Worm (Caenorhabditis elegans) whole organism, L1 larva: Measurements from ENCODE around the gene fbxa-154.

Experiments
- C04F5.9 ChIP-seq: sonication (generic microtip); optimal IDR thresholded peaks from 2 replicates; lab custom pipeline; 2016; ENCODE audit warnings: missing genetic modification characterization, missing compliant biosample characterization
- C16A3.4 ChIP-seq: fragments of 150-350 bp; optimal IDR thresholded peaks from 2 replicates; lab custom pipeline; 2014; ENCODE audit warnings: missing biosample characterization, missing genetic modification characterization
- C34B4.2 ChIP-seq: sonication (generic microtip); optimal IDR thresholded peaks from 2 replicates; lab custom pipeline; 2017; ENCODE audit warnings: mild to moderate bottlenecking, missing genetic modification characterization, missing compliant biosample characterization
- F16B12.6 ChIP-seq: fragments of 150-350 bp; optimal IDR thresholded peaks from 2 replicates; lab custom pipeline; 2014; ENCODE audit warnings: missing biosample characterization, missing genetic modification characterization
- Y116A8C.19 ChIP-seq: sonication (generic microtip); optimal IDR thresholded peaks from 2 replicates; lab custom pipeline; 2016; ENCODE audit warnings: missing compliant biosample characterization, missing genetic modification characterization, borderline replicate concordance
- aha-1 ChIP-seq: fragments of 150-350 bp; optimal IDR thresholded peaks from 2 replicates; lab custom pipeline; 2014; ENCODE audit warnings: missing biosample characterization, missing genetic modification characterization
- alr-1 ChIP-seq: fragments of 200-800 bp; sonication (Bioruptor generic); optimal IDR thresholded peaks from 2 replicates; lab custom pipeline; 2018; ENCODE audit warnings: borderline replicate concordance, mild to moderate bottlenecking, missing genetic modification characterization, missing compliant biosample characterization
- aly-2 ChIP-seq: fragments of 150-350 bp; optimal IDR thresholded peaks from 2 replicates; lab custom pipeline; 2014; ENCODE audit warnings: missing biosample characterization, missing genetic modification characterization
- ceh-8 ChIP-seq: fragments of 200-800 bp; sonication (Bioruptor generic); optimal IDR thresholded peaks from 2 replicates; lab custom pipeline; 2018; ENCODE audit warnings: mild to moderate bottlenecking, missing genetic modification characterization, moderate library complexity, missing compliant biosample characterization
- ceh-88 ChIP-seq: fragments of 200-800 bp; sonication (Bioruptor generic); IDR thresholded peaks from 2 replicates; pipeline ENCODE4 v1.3.6; 2022; ENCODE audit warnings: missing genetic modification characterization, missing compliant biosample characterization
- ceh-90 ChIP-seq: sonication (generic microtip); optimal IDR thresholded peaks from 2 replicates; lab custom pipeline; 2016; ENCODE audit warnings: missing genetic modification characterization, missing compliant biosample characterization
- dpl-1 ChIP-seq, 3 experiments: fragments of 150-350 bp in 2 of 3; sonication (generic microtip) in 1 of 3; optimal IDR thresholded peaks; 2 replicates each; lab custom pipeline; 2014 to 2017; ENCODE audit warnings: missing biosample characterization in 3 of 3, missing genetic modification characterization in 3 of 3, missing genetic modification reagents in 3 of 3
- dsc-1 ChIP-seq: sonication (generic microtip); optimal IDR thresholded peaks from 2 replicates; lab custom pipeline; 2016; ENCODE audit warnings: mild to moderate bottlenecking, missing genetic modification characterization, missing compliant biosample characterization
- efl-1 ChIP-seq, 4 experiments: fragments of 150-350 bp; optimal IDR thresholded peaks in 3 of 4; peaks in 1 of 4; 1 replicate in 1 of 4; 2 replicates in 3 of 4; lab custom pipeline; 2014; ENCODE audit warnings: missing biosample characterization in 2 of 4, missing genetic modification characterization in 2 of 4, missing genetic modification reagents in 2 of 4
- efl-3 ChIP-seq: fragments of 200-800 bp; sonication (Bioruptor generic); optimal IDR thresholded peaks from 2 replicates; lab custom pipeline; 2018; ENCODE audit warnings: mild to moderate bottlenecking, missing genetic modification characterization, missing compliant biosample characterization
- egl-13 ChIP-seq: sonication (generic microtip); optimal IDR thresholded peaks from 2 replicates; lab custom pipeline; 2016; ENCODE audit warnings: missing genotype, missing genetic modification reagents, missing genetic modification characterization, missing compliant biosample characterization
- egl-27 ChIP-seq, 2 experiments: fragments of 150-350 bp in 1 of 2; sonication (generic microtip); optimal IDR thresholded peaks; 3 replicates each; lab custom pipeline; 2017 to 2018; ENCODE audit warnings: missing biosample characterization in 2 of 2, missing genetic modification characterization in 2 of 2, missing genetic modification reagents in 2 of 2
- elt-2 ChIP-seq: sonication (generic microtip); optimal IDR thresholded peaks from 2 replicates; lab custom pipeline; 2016; ENCODE audit warnings: missing genetic modification characterization, mild to moderate bottlenecking, inconsistent platforms, missing compliant biosample characterization, missing genetic modification reagents
- ets-5 ChIP-seq: fragments of 200-800 bp; sonication (Bioruptor generic); IDR thresholded peaks from 2 replicates; pipeline ENCODE4 v1.3.6; 2022; ENCODE audit warnings: missing genetic modification characterization, missing compliant biosample characterization
- fkh-10 ChIP-seq: sonication (generic microtip); optimal IDR thresholded peaks from 2 replicates; lab custom pipeline; 2017; ENCODE audit warnings: missing biosample characterization, missing genetic modification reagents, missing genetic modification characterization
- fkh-4 ChIP-seq: sonication (generic microtip); optimal IDR thresholded peaks from 2 replicates; lab custom pipeline; 2016; ENCODE audit warnings: missing compliant biosample characterization, missing genetic modification characterization, borderline replicate concordance
- fkh-8 ChIP-seq: sonication (generic microtip); optimal IDR thresholded peaks from 2 replicates; lab custom pipeline; 2016; ENCODE audit warnings: mild to moderate bottlenecking, missing genetic modification characterization, missing compliant biosample characterization
- grh-1 ChIP-seq: fragments of 200-800 bp; sonication (Bioruptor generic); IDR thresholded peaks from 2 replicates; pipeline ENCODE4 v1.3.6; 2022; ENCODE audit warnings: missing genetic modification reagents, missing genetic modification characterization, missing compliant biosample characterization
- hlh-17 ChIP-seq: fragments of 200-800 bp; sonication (Bioruptor generic); optimal IDR thresholded peaks from 2 replicates; lab custom pipeline; 2018; ENCODE audit warnings: missing genetic modification characterization, mild to moderate bottlenecking, missing compliant biosample characterization, moderate library complexity, borderline replicate concordance
- hlh-4 ChIP-seq: sonication (generic microtip); optimal IDR thresholded peaks from 2 replicates; lab custom pipeline; 2016; ENCODE audit warnings: mild to moderate bottlenecking, missing genetic modification characterization, missing compliant biosample characterization
- hpl-2 ChIP-seq: fragments of 150-350 bp; optimal IDR thresholded peaks from 2 replicates; lab custom pipeline; 2014; ENCODE audit warnings: missing biosample characterization, missing genetic modification reagents, missing genetic modification characterization
- jun-1 ChIP-seq: fragments of 150-350 bp; optimal IDR thresholded peaks from 2 replicates; lab custom pipeline; 2014; ENCODE audit warnings: missing biosample characterization, missing genetic modification reagents, missing genetic modification characterization
- lin-13 ChIP-seq: fragments of 150-350 bp; optimal IDR thresholded peaks from 2 replicates; lab custom pipeline; 2014; ENCODE audit warnings: missing biosample characterization, missing genetic modification reagents, missing genetic modification characterization
- lin-14 ChIP-seq: fragments of 200-800 bp; sonication (Bioruptor generic); optimal IDR thresholded peaks from 2 replicates; lab custom pipeline; 2018; ENCODE audit warnings: mild to moderate bottlenecking, missing genetic modification characterization, moderate library complexity, missing compliant biosample characterization
- lin-35 ChIP-seq, 2 experiments: fragments of 150-350 bp; optimal IDR thresholded peaks; 2 replicates each; lab custom pipeline; 2014; ENCODE audit warnings: missing biosample characterization in 2 of 2, missing genetic modification characterization in 2 of 2, missing genetic modification reagents in 2 of 2
- lsy-2 ChIP-seq, 2 experiments: fragments of 150-350 bp; optimal IDR thresholded peaks; 2 replicates each; lab custom pipeline; 2014; ENCODE audit warnings: missing biosample characterization in 2 of 2, missing genetic modification characterization in 2 of 2
- mep-1 ChIP-seq: fragments of 150-350 bp; optimal IDR thresholded peaks from 2 replicates; lab custom pipeline; 2014; ENCODE audit warnings: missing biosample characterization, missing genetic modification characterization
- nhr-11 ChIP-seq: fragments of 150-350 bp; optimal IDR thresholded peaks from 2 replicates; lab custom pipeline; 2014; ENCODE audit warnings: missing biosample characterization, missing genetic modification characterization
- nhr-12 ChIP-seq: sonication (generic microtip); optimal IDR thresholded peaks from 2 replicates; lab custom pipeline; 2017; ENCODE audit warnings: missing biosample characterization, missing genetic modification characterization
- nhr-20 ChIP-seq: sonication (generic microtip); optimal IDR thresholded peaks from 2 replicates; lab custom pipeline; 2016; ENCODE audit warnings: mild to moderate bottlenecking, missing genetic modification characterization, missing compliant biosample characterization
- nhr-47 ChIP-seq: sonication (generic microtip); optimal IDR thresholded peaks from 2 replicates; lab custom pipeline; 2016; ENCODE audit warnings: mild to moderate bottlenecking, missing genetic modification characterization, moderate library complexity, missing compliant biosample characterization
- nhr-77 ChIP-seq: fragments of 150-350 bp; optimal IDR thresholded peaks from 2 replicates; lab custom pipeline; 2014; ENCODE audit warnings: missing biosample characterization, missing genetic modification characterization
- nhr-84 ChIP-seq: sonication (generic microtip); optimal IDR thresholded peaks from 2 replicates; lab custom pipeline; 2017; ENCODE audit warnings: missing biosample characterization, missing genetic modification characterization
- nhr-90 ChIP-seq: sonication (generic microtip); optimal IDR thresholded peaks from 2 replicates; lab custom pipeline; 2016; ENCODE audit warnings: mild to moderate bottlenecking, missing genetic modification characterization, missing compliant biosample characterization; ENCODE audit not compliant: poor library complexity
- pax-3 ChIP-seq: fragments of 200-800 bp; sonication (Bioruptor generic); optimal IDR thresholded peaks from 2 replicates; lab custom pipeline; 2018; ENCODE audit warnings: mild to moderate bottlenecking, missing genetic modification characterization, moderate library complexity, missing compliant biosample characterization
- pqm-1 ChIP-seq: sonication (generic microtip); optimal IDR thresholded peaks from 3 replicates; lab custom pipeline; 2017; ENCODE audit warnings: missing biosample characterization, missing genetic modification characterization
- skn-1 ChIP-seq: fragments of 150-350 bp; optimal IDR thresholded peaks from 2 replicates; lab custom pipeline; 2014; ENCODE audit warnings: missing biosample characterization, missing genetic modification characterization
- snu-23 ChIP-seq: sonication (generic microtip); optimal IDR thresholded peaks from 2 replicates; lab custom pipeline; 2016; ENCODE audit warnings: missing genetic modification characterization, missing compliant biosample characterization
- sup-37 ChIP-seq: fragments of 200-800 bp; sonication (Bioruptor generic); optimal IDR thresholded peaks from 2 replicates; lab custom pipeline; 2018; ENCODE audit warnings: mild to moderate bottlenecking, missing genetic modification characterization, missing compliant biosample characterization
- swsn-7 ChIP-seq: sonication (generic microtip); optimal IDR thresholded peaks from 2 replicates; lab custom pipeline; 2016; ENCODE audit warnings: missing genetic modification characterization, missing compliant biosample characterization
- unc-30 ChIP-seq: sonication (generic microtip); optimal IDR thresholded peaks from 2 replicates; lab custom pipeline; 2017; ENCODE audit warnings: missing biosample characterization, missing genetic modification characterization
- unc-98 ChIP-seq: fragments of 200-800 bp; sonication (Bioruptor generic); IDR thresholded peaks from 2 replicates; pipeline ENCODE4 v1.3.6; 2022; ENCODE audit warnings: missing genetic modification characterization, missing compliant biosample characterization
- vab-15 ChIP-seq: sonication (generic microtip); optimal IDR thresholded peaks from 2 replicates; lab custom pipeline; 2017; ENCODE audit warnings: missing genotype, mild to moderate bottlenecking, missing genetic modification characterization, missing compliant biosample characterization
- xbp-1 ChIP-seq: sonication (generic microtip); optimal IDR thresholded peaks from 2 replicates; lab custom pipeline; 2016; ENCODE audit warnings: missing genetic modification characterization, missing compliant biosample characterization
- zip-4 ChIP-seq: fragments of 200-800 bp; sonication (Bioruptor generic); optimal IDR thresholded peaks from 2 replicates; lab custom pipeline; 2018; ENCODE audit warnings: mild to moderate bottlenecking, missing genetic modification characterization, moderate library complexity, missing compliant biosample characterization
- ztf-4 ChIP-seq: fragments of 150-350 bp; optimal IDR thresholded peaks from 2 replicates; lab custom pipeline; 2014; ENCODE audit warnings: missing biosample characterization, missing genetic modification characterization

fbxa-154 gene

DNA sequence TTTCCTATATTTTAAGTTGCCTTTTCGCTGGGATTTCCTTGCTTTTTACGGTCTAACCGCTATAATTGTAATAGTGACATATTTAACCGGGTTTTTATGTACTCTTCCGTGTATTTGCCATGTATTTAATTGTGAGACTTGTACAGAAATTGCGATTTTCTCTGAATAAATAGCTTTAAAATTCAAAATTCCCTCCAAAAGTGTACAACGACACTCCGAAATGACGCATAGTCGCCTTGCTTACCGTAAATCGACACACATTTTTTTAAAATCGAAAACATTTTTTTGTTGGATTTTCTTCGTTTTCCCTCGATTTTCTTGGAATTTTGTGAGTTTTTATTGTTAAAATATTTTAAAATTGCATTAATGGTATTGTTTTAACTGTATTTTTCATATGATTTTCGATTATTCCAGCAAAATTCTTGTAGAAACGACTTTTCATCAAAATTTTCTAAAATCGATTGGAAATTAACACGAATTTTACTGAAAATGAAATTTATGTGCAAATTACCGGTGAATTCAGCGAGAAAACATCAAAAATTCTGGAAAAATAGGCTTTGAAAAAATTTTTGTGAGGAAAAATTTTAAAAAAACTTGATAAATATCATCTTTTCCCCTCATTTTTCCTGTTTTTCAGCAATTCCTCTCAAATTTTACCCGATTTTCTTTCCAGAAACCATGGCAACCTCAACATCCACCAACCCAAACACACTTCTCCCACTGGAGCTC, 35.1 kb downstream of the fbxa-154 start, which contains the start of gene lsm-5:
TSS of gene lsm-5 (plus strand) at position 679 of the 729 bp plus-strand sequence.
- TF ChIP-seq grh-1 (GFP tag; lab: Robert Waterston, UW) (no peak), pqm-1 (tag; lab: Kevin White, UChicago) (no peak), fkh-4 (no peak), egl-13 (tag; lab: Kevin White, UChicago) (no peak), hpl-2 (no peak), dsc-1 (no peak), nhr-84 (tag; lab: Kevin White, UChicago) (no peak), zip-4 (GFP tag; lab: Kevin White, UChicago) (no peak), efl-1 (optimal IDR thresholded peaks at IDR 0.05; lab: Kevin White, UChicago) (peak; percentile 96 to 97), efl-1 (GFP tag; optimal IDR thresholded peaks at IDR 0.05 in 1 of 2; lab: Kevin White, UChicago) (peak; percentile 95 to 99), dpl-1 (GFP tag; optimal IDR thresholded peaks at IDR 0.05; lab: Kevin White, UChicago) (peak; percentile 91 to 96 (median 95)), alr-1 (tag; lab: Kevin White, UChicago) (no peak), nhr-77 (tag; lab: Kevin White, UChicago) (peak; percentile 34), xbp-1 (tag; lab: Kevin White, UChicago) (peak; percentile 48), unc-98 (GFP tag; lab: Robert Waterston, UW) (no peak), hlh-17 (no peak), Y116A8C.19 (tag; lab: Kevin White, UChicago) (no peak), efl-3 (GFP tag; lab: Kevin White, UChicago) (no peak), ceh-88 (no peak), nhr-90 (tag; lab: Kevin White, UChicago) (peak; percentile 13), vab-15 (tag; lab: Kevin White, UChicago) (no peak), swsn-7 (tag; lab: Kevin White, UChicago) (peak; percentile 32), pax-3 (no peak), nhr-47 (tag; lab: Kevin White, UChicago) (peak; percentile 55), aha-1 (no peak), nhr-20 (tag; lab: Kevin White, UChicago) (peak; percentile 43), nhr-12 (tag; lab: Kevin White, UChicago) (no peak), nhr-11 (tag; lab: Kevin White, UChicago) (no peak), ceh-90 (tag; lab: Kevin White, UChicago) (no peak), mep-1 (tag; lab: Kevin White, UChicago) (peak; percentile 50), elt-2 (tag; lab: Kevin White, UChicago) (peak; percentile 2), C04F5.9 (tag; lab: Kevin White, UChicago) (no peak), snu-23 (GFP tag; lab: Kevin White, UChicago) (peak; percentile 62), C16A3.4 (peak; percentile 56), lsy-2 (tag; optimal IDR thresholded peaks at IDR 0.05; lab: Kevin White, UChicago) (peak; percentile 65 to 82), unc-30 (tag; lab: Kevin White, UChicago) (no peak), ztf-4 (tag; lab: Kevin White, UChicago) (no peak), fkh-10 (GFP tag; lab: Kevin White, UChicago) (no peak), lin-35 (GFP tag; optimal IDR thresholded peaks at IDR 0.05; lab: Kevin White, UChicago) (peak; percentile 95 to 97), jun-1 (tag; lab: Kevin White, UChicago) (no peak), skn-1 (tag; lab: Kevin White, UChicago) (peak; percentile 19), egl-27 (tag; optimal IDR thresholded peaks at IDR 0.05; lab: Kevin White, UChicago) (no peak), aly-2 (tag; lab: Kevin White, UChicago) (peak; percentile 93), hlh-4 (tag; lab: Kevin White, UChicago) (no peak), fkh-8 (tag; lab: Kevin White, UChicago) (peak; percentile 4), lin-13 (GFP tag; lab: Kevin White, UChicago) (peak; percentile 41), F16B12.6 (tag; lab: Kevin White, UChicago) (peak; percentile 19), ets-5 (GFP tag; lab: Robert Waterston, UW) (no peak), lin-14 (GFP tag; lab: Kevin White, UChicago) (peak; percentile 63), ceh-8 (GFP tag; lab: Kevin White, UChicago) (no peak), sup-37 (peak; percentile 4), C34B4.2 (tag; lab: Kevin White, UChicago) (no peak)
